Fruit fly (Drosophila melanogaster): Measurements from ENCODE around the gene CG15536.

dm6 chr3R:30406482-30406881, 18.5 kb downstream of the CG15536 start:
- no peak for TF ChIP-seq CG8478 (optimal IDR thresholded peaks at IDR 0.05)
- TF ChIP-seq CTCF (optimal IDR thresholded peaks at IDR 0.05): no peak
